Worm (Caenorhabditis elegans): ENCODE results near the gene R05F9.7.

R05F9.7 gene

ce11 chrII:4934954-4935353 is 48.9 kb downstream of the R05F9.7 start, which contains the start of gene gst-30:
Gene gst-30, minus strand, starts transcription at chrII:4935054.
- TF ChIP-seq mbf-1 (tag; optimal IDR thresholded peaks at IDR 0.05), result no peak
- TF ChIP-seq ztf-11 (tag; optimal IDR thresholded peaks at IDR 0.05), result no peak
- TF ChIP-seq nhr-25 (tag; optimal IDR thresholded peaks at IDR 0.05), result no peak
- TF ChIP-seq zag-1 (tag; optimal IDR thresholded peaks at IDR 0.05), result no peak
- no peak for TF ChIP-seq elt-3 (tag; optimal IDR thresholded peaks at IDR 0.05)
- TF ChIP-seq elt-1 (tag; optimal IDR thresholded peaks at IDR 0.05), result no peak
- no peak for TF ChIP-seq R02D3.7 (tag; optimal IDR thresholded peaks at IDR 0.05)
- no peak for TF ChIP-seq aly-2 (tag; optimal IDR thresholded peaks at IDR 0.05)
- TF ChIP-seq mab-5 (tag; optimal IDR thresholded peaks at IDR 0.05), result no peak
- no peak for TF ChIP-seq ztf-4 (tag; optimal IDR thresholded peaks at IDR 0.05)
- no peak for TF ChIP-seq snpc-4 (tag; optimal IDR thresholded peaks at IDR 0.05)

DNA sequence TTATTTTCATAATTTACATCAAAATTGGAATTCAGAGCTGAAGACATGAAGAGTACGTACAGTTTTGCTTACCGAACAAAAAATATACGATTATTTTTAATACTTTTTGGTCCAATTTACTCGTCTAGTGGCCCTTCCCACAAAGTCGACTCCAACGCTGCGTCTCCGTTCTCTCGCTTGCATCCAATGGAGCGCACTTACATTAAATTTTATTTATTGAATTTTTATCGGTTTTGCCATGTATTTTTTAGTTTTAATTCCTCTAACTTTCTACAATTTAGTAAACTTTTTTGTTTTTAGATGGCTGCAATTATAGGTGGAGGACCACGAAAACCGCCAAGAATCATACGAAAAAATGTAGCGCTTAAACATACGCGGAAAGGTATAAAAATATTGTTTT is 49.4 kb downstream of the R05F9.7 start, which contains the start of gene ZK546.5:
TSS of gene ZK546.5 (plus strand) at position 301 of the 400 bp plus-strand sequence.
- peak; percentile 18 for TF ChIP-seq unc-55 (GFP tag; optimal IDR thresholded peaks at IDR 0.05)
- TF ChIP-seq aly-2 (tag; optimal IDR thresholded peaks at IDR 0.05), result no peak
- peak; percentile 34 for TF ChIP-seq C34F6.9 (tag; optimal IDR thresholded peaks at IDR 0.05)

- TF ChIP-seq ZK546.5 (tag; optimal IDR thresholded peaks at IDR 0.05) (no peak), unc-55 (GFP tag; optimal IDR thresholded peaks at IDR 0.05) (no peak), zag-1 (tag; optimal IDR thresholded peaks at IDR 0.05) (no peak), ceh-82 (tag; optimal IDR thresholded peaks at IDR 0.05) (no peak), sem-4 (tag; optimal IDR thresholded peaks at IDR 0.05) (no peak), mbf-1 (tag; optimal IDR thresholded peaks at IDR 0.05) (no peak), sma-3 (GFP tag; optimal IDR thresholded peaks at IDR 0.05) (no peak)
Observed at ce11 chrII:4937743-4938142, 51.7 kb downstream of the R05F9.7 start, which contains the start of gene ZK546.4. Gene ZK546.4, plus strand, starts transcription at chrII:4938043.
